Fruit fly (Drosophila melanogaster) whole organism, embryonic: ENCODE measurements around the gene Ctr1A.

Experiments used
- ERR ChIP-seq: fragments of 200-800 bp; sonication (Bioruptor generic); optimal IDR thresholded peaks from 2 replicates; lab custom pipeline; 2016; ENCODE audit warnings: missing biosample characterization, missing genetic modification characterization
- Mes4 ChIP-seq: fragments of 200-800 bp; sonication (Bioruptor generic); optimal IDR thresholded peaks from 2 replicates; lab custom pipeline; 2016; ENCODE audit warnings: missing biosample characterization, missing genetic modification characterization
- da ChIP-seq: fragments of 200-800 bp; sonication (Bioruptor generic); optimal IDR thresholded peaks from 2 replicates; lab custom pipeline; 2016; ENCODE audit warnings: missing biosample characterization, missing genetic modification characterization
- disco-r ChIP-seq: fragments of 200-800 bp; sonication (Bioruptor generic); optimal IDR thresholded peaks from 2 replicates; lab custom pipeline; 2016; ENCODE audit warnings: missing biosample characterization, missing genetic modification characterization
- exex ChIP-seq: fragments of 200-800 bp; sonication (Bioruptor generic); optimal IDR thresholded peaks from 4 replicates; lab custom pipeline; 2018; ENCODE audit warnings: missing biosample characterization, mild to moderate bottlenecking, missing genetic modification characterization, moderate library complexity
- tna ChIP-seq: fragments of 200-800 bp; sonication (Bioruptor generic); IDR thresholded peaks from 2 replicates; pipeline ENCODE4 v1.3.6; 2022; ENCODE audit warnings: missing biosample characterization, missing genetic modification characterization; ENCODE audit not compliant: partially characterized antibody
- trh ChIP-seq: fragments of 200-800 bp; sonication (Bioruptor generic); optimal IDR thresholded peaks from 2 replicates; lab custom pipeline; 2016; ENCODE audit warnings: missing biosample characterization, missing genetic modification characterization

The Ctr1A gene

dm6 chrX:6711295-6711694 lies 49.8 kb downstream of the Ctr1A start (continued):
- TF ChIP-seq trh (no peak), disco-r (GFP tag; lab: Kevin White, UChicago) (peak; percentile 4), Mes4 (GFP tag; lab: Kevin White, UChicago) (peak; percentile 52)

dm6 chrX:6716170-6716569 lies 54.7 kb downstream of the Ctr1A start:
- TF ChIP-seq exex (tag; lab: Kevin White, UChicago) = no peak
- TF ChIP-seq tna (GFP tag; lab: Robert Waterston, UW) = no peak
- TF ChIP-seq da (GFP tag; lab: Kevin White, UChicago) = no peak
- TF ChIP-seq ERR (GFP tag; lab: Kevin White, UChicago) = no peak
- TF ChIP-seq, all 482 proteins: peak for 0
